Worm (Caenorhabditis elegans): ENCODE data around the gene Y38E10A.34.

The Y38E10A.34 gene

DNA sequence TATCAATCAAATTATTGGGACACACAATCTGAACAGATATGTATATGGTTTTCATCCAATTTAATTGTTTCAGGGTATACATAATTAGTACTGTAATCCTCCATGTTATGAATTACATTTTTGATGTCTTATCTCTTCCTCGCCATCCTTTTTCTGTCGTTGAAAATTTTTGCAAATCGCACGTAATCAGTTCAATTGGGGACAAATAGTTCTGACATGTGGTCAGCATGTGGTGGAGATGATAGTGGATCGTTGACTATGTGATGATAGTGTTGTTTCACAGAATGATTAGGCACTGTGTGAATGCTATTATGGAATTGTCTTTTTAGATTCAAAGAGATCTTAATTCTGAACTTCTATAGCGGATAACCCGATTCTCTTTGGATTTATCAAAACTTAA lies 15.6 kb upstream of the Y38E10A.34 start:
- TF ChIP-seq tbx-8 (GFP tag; optimal IDR thresholded peaks at IDR 0.05), result no peak
- TF ChIP-seq zip-8 (tag; optimal IDR thresholded peaks at IDR 0.05), result no peak
- no peak for TF ChIP-seq ztf-11 (tag; optimal IDR thresholded peaks at IDR 0.05)
- no peak for TF ChIP-seq lsy-2 (tag; optimal IDR thresholded peaks at IDR 0.05)
- TF ChIP-seq nhr-2 (tag; optimal IDR thresholded peaks at IDR 0.05), result no peak
- no peak for TF ChIP-seq nhr-76 (tag; optimal IDR thresholded peaks at IDR 0.05)
- TF ChIP-seq flh-1 (GFP tag; optimal IDR thresholded peaks at IDR 0.05), result no peak
- no peak for TF ChIP-seq mab-5 (tag; optimal IDR thresholded peaks at IDR 0.05)
- no peak for TF ChIP-seq nhr-237 (tag; optimal IDR thresholded peaks at IDR 0.05)
- no peak for TF ChIP-seq ces-1 (GFP tag; optimal IDR thresholded peaks at IDR 0.05)
- no peak for TF ChIP-seq sptf-1 (tag; optimal IDR thresholded peaks at IDR 0.05)
- no peak for TF ChIP-seq nhr-28 (tag; optimal IDR thresholded peaks at IDR 0.05)
- no peak for TF ChIP-seq M03D4.4 (tag; optimal IDR thresholded peaks at IDR 0.05)

DNA sequence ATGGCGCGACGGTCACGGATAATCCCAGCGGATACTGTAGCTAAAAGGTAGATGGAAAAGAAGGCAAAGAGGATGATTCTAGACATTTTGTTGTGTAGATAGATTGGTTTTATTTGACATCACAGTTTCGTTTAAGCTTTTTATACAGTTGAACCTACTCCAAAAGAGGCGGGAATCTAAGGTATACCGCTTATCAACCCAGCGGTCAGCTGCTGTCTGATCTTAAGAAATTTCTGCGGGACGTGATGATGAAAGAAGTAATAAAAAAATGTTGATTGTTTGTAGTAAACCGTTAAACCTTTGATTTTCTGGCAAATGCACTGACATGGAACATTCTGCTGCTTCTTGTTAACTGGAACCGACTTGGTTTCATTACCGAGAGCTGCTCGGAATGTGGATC lies 14.9 kb upstream of the Y38E10A.34 start, which contains the start of gene nspe-6:
TSS of gene nspe-6 (minus strand) at position 101 of the 400 bp plus-strand sequence.
- TF ChIP-seq bed-3 (GFP tag; optimal IDR thresholded peaks at IDR 0.05), result no peak
- no peak for TF ChIP-seq unc-120 (tag; optimal IDR thresholded peaks at IDR 0.05; ENCODE audit: poor library complexity, severe bottlenecking)
- TF ChIP-seq tbx-8 (GFP tag; optimal IDR thresholded peaks at IDR 0.05), result no peak
- TF ChIP-seq unc-62 (GFP tag; optimal IDR thresholded peaks at IDR 0.05), result no peak

DNA sequence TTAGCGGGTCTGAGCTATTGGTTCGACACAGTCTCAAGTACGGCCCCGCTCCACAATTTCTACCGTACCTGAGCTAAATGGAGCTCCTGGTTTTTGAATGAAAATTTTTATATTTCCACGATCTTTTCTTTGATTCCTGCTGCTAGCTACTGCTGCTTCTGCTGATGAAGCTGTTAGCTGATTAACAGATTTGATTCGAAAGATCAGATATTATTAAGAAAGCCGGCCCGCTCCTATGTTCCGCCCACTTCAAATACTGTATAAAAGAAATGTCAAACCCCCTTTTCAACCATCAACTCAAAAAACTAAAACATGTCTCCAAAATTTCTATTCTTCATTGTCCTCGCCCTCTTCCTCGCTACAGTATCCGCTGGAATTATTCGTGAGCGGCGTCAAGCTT lies 13.4 kb upstream of the Y38E10A.34 start, which contains the start of gene nspe-3:
TSS of gene nspe-3 (plus strand) at position 301 of the 400 bp plus-strand sequence.
- no peak for TF ChIP-seq ham-2 (GFP tag; optimal IDR thresholded peaks at IDR 0.05)
- no peak for TF ChIP-seq drap-1 (GFP tag; optimal IDR thresholded peaks at IDR 0.05)
- TF ChIP-seq zip-8 (tag; optimal IDR thresholded peaks at IDR 0.05), result no peak
- no peak for TF ChIP-seq mab-5 (tag; optimal IDR thresholded peaks at IDR 0.05)
- no peak for TF ChIP-seq sptf-1 (tag; optimal IDR thresholded peaks at IDR 0.05)
- TF ChIP-seq lin-13 (tag; optimal IDR thresholded peaks at IDR 0.05), result no peak

DNA sequence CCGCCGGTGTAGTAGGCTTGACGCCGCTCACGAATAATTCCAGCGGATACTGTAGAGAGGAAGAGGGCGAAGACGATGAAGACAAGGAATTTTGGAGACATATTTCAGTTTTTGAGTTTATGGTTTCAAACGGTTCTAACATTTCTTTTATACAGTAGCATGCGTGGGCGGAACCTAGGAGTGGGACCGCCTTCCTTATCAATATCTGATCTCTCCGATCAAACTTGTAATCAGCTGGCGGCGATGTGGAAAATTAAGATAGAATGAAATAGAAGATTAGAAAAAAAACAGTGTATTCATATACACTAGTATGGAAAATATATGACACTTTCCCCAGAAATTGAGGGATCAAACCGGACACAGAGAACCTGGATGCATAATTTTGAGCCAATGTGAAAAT lies 11.7 kb upstream of the Y38E10A.34 start, which contains the start of gene nspe-2:
TSS of gene nspe-2 (minus strand) at position 101 of the 400 bp plus-strand sequence.
- TF ChIP-seq mls-2 (tag; optimal IDR thresholded peaks at IDR 0.05) (no peak), lin-13 (tag; optimal IDR thresholded peaks at IDR 0.05) (no peak), ces-1 (GFP tag; optimal IDR thresholded peaks at IDR 0.05) (no peak), ceh-43 (GFP tag; optimal IDR thresholded peaks at IDR 0.05) (no peak), flh-1 (GFP tag; optimal IDR thresholded peaks at IDR 0.05) (no peak), mab-5 (tag; optimal IDR thresholded peaks at IDR 0.05) (no peak), nhr-28 (tag; optimal IDR thresholded peaks at IDR 0.05) (no peak), pha-4 (tag; optimal IDR thresholded peaks at IDR 0.05) (no peak), ztf-11 (tag; optimal IDR thresholded peaks at IDR 0.05) (no peak), hlh-1 (tag; optimal IDR thresholded peaks at IDR 0.05) (no peak), zip-8 (tag; optimal IDR thresholded peaks at IDR 0.05) (no peak), elt-3 (tag; optimal IDR thresholded peaks at IDR 0.05) (no peak), nhr-237 (tag; optimal IDR thresholded peaks at IDR 0.05) (no peak), lsy-2 (tag; optimal IDR thresholded peaks at IDR 0.05) (no peak), elt-1 (tag; optimal IDR thresholded peaks at IDR 0.05; ENCODE audit: borderline replicate concordance, insufficient read depth) (no peak), nhr-76 (tag; optimal IDR thresholded peaks at IDR 0.05) (no peak), sem-2 (GFP tag; optimal IDR thresholded peaks at IDR 0.05) (no peak)

DNA sequence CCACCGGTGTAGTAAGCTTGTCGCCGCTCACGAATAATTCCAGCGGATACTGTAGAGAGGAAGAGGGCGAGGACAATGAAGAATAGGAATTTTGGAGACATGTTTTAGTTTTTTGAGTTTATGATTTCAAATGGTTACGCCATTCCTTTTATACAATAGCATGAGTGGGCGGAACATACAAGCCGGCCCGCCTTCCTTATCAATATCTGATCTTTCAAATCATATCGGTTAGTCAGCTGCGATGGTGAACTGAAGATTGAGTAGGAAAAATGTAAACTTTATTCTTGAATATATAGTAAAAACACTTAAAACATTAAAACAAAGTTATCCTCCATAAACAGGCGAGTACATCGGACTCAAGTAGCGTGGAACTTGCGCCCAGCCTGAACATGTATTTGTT lies 10.2 kb upstream of the Y38E10A.34 start, which contains the start of gene nspe-1:
TSS of gene nspe-1 (minus strand) at position 101 of the 400 bp plus-strand sequence.
- no peak for TF ChIP-seq nhr-237 (tag; optimal IDR thresholded peaks at IDR 0.05)
- no peak for TF ChIP-seq flh-1 (GFP tag; optimal IDR thresholded peaks at IDR 0.05)
- TF ChIP-seq nhr-12 (tag; optimal IDR thresholded peaks at IDR 0.05), result no peak
- TF ChIP-seq ceh-83 (GFP tag; optimal IDR thresholded peaks at IDR 0.05), result no peak
- no peak for TF ChIP-seq unc-120 (tag; optimal IDR thresholded peaks at IDR 0.05; ENCODE audit: poor library complexity, severe bottlenecking)
- no peak for TF ChIP-seq unc-62 (GFP tag; optimal IDR thresholded peaks at IDR 0.05)

DNA sequence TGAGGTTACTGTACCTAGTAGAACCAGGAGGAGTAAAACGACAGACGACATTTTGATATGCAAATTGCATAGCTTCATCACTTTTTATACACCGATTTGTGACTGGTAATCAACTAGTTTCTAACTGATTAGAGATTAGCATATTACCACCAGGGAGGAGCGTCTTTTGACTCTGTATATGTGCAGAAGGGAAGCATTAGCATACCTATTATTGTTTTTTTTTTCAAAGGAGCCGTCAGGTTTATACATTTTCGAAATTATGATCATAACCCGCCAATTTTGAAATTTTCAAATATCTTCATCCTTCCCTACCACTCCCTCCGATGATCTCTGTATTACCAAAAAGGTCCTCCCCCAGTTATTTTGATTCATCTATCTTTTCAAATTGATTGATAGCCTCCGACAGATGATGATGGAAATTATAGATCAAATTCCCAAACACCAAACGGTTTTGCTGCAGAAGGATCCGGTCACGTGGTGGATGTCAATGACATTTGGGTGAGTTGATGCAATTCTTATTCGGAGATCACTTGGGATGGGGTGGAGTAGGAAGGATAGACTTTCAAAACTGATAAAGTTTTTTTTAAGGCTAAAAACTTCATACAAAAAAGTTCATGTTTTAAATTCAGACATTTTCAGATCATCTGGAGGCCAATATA lies 9.0 kb upstream of the Y38E10A.34 start, which contains the start of gene nspe-8:
TSS of gene nspe-8 (minus strand) at position 51 of the 659 bp plus-strand sequence.
- no peak for TF ChIP-seq nhr-2 (tag; optimal IDR thresholded peaks at IDR 0.05)
- TF ChIP-seq tbx-8 (GFP tag; optimal IDR thresholded peaks at IDR 0.05), result no peak
- TF ChIP-seq ham-2 (GFP tag; optimal IDR thresholded peaks at IDR 0.05), result no peak
- no peak for TF ChIP-seq snpc-4 (tag; optimal IDR thresholded peaks at IDR 0.05)
- no peak for TF ChIP-seq sptf-1 (tag; optimal IDR thresholded peaks at IDR 0.05)
- TF ChIP-seq M03D4.4 (tag; optimal IDR thresholded peaks at IDR 0.05), result no peak
- TF ChIP-seq ceh-39 (tag; optimal IDR thresholded peaks at IDR 0.05), result no peak
- no peak for TF ChIP-seq lsy-2 (tag; optimal IDR thresholded peaks at IDR 0.05)
- no peak for TF ChIP-seq sem-2 (GFP tag; optimal IDR thresholded peaks at IDR 0.05)
- TF ChIP-seq drap-1 (GFP tag; optimal IDR thresholded peaks at IDR 0.05), result no peak
- no peak for TF ChIP-seq nhr-12 (tag; optimal IDR thresholded peaks at IDR 0.05)
- no peak for TF ChIP-seq hlh-1 (tag; optimal IDR thresholded peaks at IDR 0.05)
- TF ChIP-seq flh-1 (GFP tag; optimal IDR thresholded peaks at IDR 0.05), result no peak
